Fruit fly (Drosophila melanogaster) whole organism: ENCODE measurements around the gene Ser7.
A peak's percentile ranks its signal among the peaks of the same experiment; 100 is the strongest.

ENCODE experiments used
- CG8478 ChIP-seq: fragments of >200 bp; optimal IDR thresholded peaks from 2 replicates; lab custom pipeline; 2018; ENCODE audit warnings: inconsistent platforms
- Dll ChIP-seq: fragments of >200 bp; optimal IDR thresholded peaks from 2 replicates; lab custom pipeline; 2017
- EcR ChIP-seq, 2 experiments: fragments of >200 bp; optimal IDR thresholded peaks; 2 replicates each; lab custom pipeline; 2017; ENCODE audit warnings: missing biosample characterization in 2 of 2, missing genetic modification characterization in 2 of 2, missing genetic modification reagents in 2 of 2
- pan ChIP-seq: fragments of >200 bp; optimal IDR thresholded peaks from 2 replicates; lab custom pipeline; 2017
- psq ChIP-seq: fragments of >200 bp; optimal IDR thresholded peaks from 2 replicates; lab custom pipeline; 2017
- usp ChIP-seq: fragments of >200 bp; optimal IDR thresholded peaks from 2 replicates; lab custom pipeline; 2017; ENCODE audit warnings: missing biosample characterization, missing genetic modification characterization, mixed read lengths

The Ser7 gene

DNA sequence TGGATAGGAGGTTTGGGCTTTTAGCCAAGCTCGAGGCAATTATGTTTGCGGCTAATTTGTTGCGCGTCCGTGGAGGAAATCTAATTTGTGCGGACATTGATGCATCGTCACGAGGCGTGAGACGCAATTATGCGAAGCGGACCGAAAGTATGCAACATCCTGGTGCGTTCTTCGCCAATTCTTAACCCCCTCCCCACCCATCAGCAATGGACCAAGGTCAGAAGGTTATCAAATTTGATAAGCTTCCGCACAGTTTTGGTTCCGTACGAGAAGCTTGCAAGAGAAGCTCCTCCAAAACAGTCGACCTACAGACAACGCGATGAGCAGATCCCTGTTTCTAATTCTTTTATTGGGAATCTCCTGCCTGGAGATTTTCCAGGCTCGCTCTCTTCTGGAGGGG, 13.1 kb downstream of the Ser7 start, which contains the start of gene CG1468:
Gene CG1468 (plus strand): TSS at position 298 of the 400 bp plus-strand sequence.
- TF ChIP-seq usp (GFP tag; lab: Kevin White, UChicago), result no peak
- no peak for TF ChIP-seq Dll
- TF ChIP-seq pan (lab: Kevin White, UChicago), result no peak
- TF ChIP-seq CG8478 (lab: Kevin White, UChicago), result no peak
- TF ChIP-seq psq, result no peak
- no peak for TF ChIP-seq EcR (GFP tag; optimal IDR thresholded peaks at IDR 0.05; lab: Kevin White, UChicago)

- TF ChIP-seq EcR (GFP tag; optimal IDR thresholded peaks at IDR 0.05; lab: Kevin White, UChicago), result no peak
- TF ChIP-seq pan (lab: Kevin White, UChicago), result no peak
- TF ChIP-seq CG8478 (lab: Kevin White, UChicago), result no peak
- TF ChIP-seq Dll, result no peak
- TF ChIP-seq usp (GFP tag; lab: Kevin White, UChicago), result no peak
- TF ChIP-seq psq, result no peak
Observed at dm6 chrX:9879570-9879969, 14.5 kb downstream of the Ser7 start, which contains the start of gene CG9686. Gene CG9686 (plus strand): TSS chrX:9879870.

DNA sequence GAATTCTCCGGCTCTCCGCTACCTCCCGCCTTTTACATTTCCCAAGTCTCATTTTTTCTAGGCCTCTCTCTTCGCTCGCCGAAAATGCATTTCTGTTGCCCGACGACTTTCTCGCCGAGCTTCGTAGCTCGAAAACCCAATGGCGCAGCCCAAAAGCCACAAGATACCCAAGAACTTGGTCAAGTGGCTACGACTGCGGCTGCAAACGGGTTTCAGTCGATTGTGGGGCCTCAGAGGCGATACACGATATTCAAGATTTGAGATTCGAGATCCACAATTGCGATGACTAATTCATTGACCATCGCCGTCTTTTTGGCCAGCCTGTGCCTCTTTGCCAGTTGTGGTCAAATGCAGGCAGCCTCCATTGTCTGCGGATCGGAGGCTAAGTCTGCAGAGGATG, 16.7 kb downstream of the Ser7 start, which contains the start of gene CG9689:
Gene CG9689 (plus strand): TSS at position 208 of the 400 bp plus-strand sequence.
- TF ChIP-seq CG8478 (lab: Kevin White, UChicago) (no peak), pan (lab: Kevin White, UChicago) (no peak), psq (no peak), Dll (no peak), usp (GFP tag; lab: Kevin White, UChicago) (no peak), EcR (GFP tag; optimal IDR thresholded peaks at IDR 0.05; lab: Kevin White, UChicago) (no peak)

- TF ChIP-seq EcR (GFP tag; optimal IDR thresholded peaks at IDR 0.05; lab: Kevin White, UChicago) (no peak), usp (GFP tag; lab: Kevin White, UChicago) (no peak), psq (no peak), CG8478 (lab: Kevin White, UChicago) (no peak), Dll (no peak), pan (lab: Kevin White, UChicago) (no peak)
Observed at dm6 chrX:9882900-9883299, 17.9 kb downstream of the Ser7 start.

DNA sequence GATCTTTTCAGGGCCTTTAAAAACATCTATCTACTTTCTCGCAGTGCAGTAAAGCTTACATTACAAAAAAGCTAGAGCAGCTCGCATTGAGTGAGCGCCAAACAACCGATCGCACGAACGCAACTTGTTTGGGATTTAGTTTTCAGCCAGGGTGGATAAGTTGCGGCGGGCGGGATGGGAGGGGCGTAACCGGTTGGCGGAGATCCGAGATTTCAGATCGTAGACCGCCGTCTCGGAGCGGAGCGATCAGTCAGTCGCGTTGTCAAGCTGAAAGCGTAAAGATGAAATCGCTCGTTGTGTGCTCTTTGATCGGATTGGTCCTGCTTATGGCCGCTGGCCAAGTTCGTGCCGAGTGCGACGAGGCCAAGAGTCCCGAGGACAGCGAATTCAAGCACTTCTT, 19.2 kb downstream of the Ser7 start, which contains the start of gene CG9691:
Gene CG9691 (plus strand): TSS at position 222 of the 400 bp plus-strand sequence.
- TF ChIP-seq psq (no peak), usp (GFP tag; lab: Kevin White, UChicago) (no peak), EcR (GFP tag; optimal IDR thresholded peaks at IDR 0.05; lab: Kevin White, UChicago) (no peak), Dll (no peak), CG8478 (lab: Kevin White, UChicago) (no peak), pan (lab: Kevin White, UChicago) (no peak)

DNA sequence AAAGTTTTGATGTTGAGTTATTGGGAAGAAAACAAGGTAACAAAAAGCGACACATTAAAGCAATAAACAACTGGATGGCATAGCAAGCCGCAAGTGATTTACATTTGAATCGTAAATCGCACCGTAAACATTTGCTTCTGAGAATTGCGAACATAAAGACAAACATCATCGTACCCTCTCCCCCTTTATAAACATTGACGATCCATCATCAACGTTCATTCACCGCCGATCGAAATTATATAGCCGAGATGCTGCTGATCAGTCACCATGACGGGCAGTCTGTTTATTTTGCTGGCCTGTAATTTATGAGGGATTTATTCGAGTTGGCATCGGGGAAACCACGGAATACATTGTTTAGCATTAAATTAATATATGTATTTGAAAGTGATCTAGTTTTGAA, 20.3 kb downstream of the Ser7 start:
- TF ChIP-seq usp (GFP tag; lab: Kevin White, UChicago), result no peak
- TF ChIP-seq CG8478 (lab: Kevin White, UChicago), result no peak
- no peak for TF ChIP-seq psq
- no peak for TF ChIP-seq pan (lab: Kevin White, UChicago)
- no peak for TF ChIP-seq EcR (GFP tag; optimal IDR thresholded peaks at IDR 0.05; lab: Kevin White, UChicago)
- no peak for TF ChIP-seq Dll

- TF ChIP-seq EcR (GFP tag; optimal IDR thresholded peaks at IDR 0.05; lab: Kevin White, UChicago), result no peak
Observed at dm6 chrX:9889686-9890085, 24.7 kb downstream of the Ser7 start.

DNA sequence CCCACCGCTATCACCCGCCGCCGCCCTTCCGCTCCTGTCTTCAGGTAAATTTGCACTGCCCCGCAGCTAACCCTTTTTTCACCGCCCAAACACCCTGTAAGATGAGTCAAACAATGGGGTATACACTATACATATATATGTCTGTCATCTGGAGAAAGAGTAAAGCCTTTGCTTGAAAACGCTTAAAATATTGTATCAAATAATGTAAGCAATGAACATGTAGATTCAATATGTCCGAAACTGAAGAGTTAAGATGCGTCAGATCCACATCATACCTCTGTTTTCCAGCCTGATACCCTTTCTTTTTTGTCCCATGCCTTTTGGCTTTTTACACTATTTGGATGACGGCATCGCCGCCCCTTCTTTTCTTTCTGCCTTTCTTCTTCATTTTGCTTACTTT, 27.8 kb downstream of the Ser7 start:
- TF ChIP-seq psq (no peak), pan (lab: Kevin White, UChicago) (peak; percentile 50)

DNA sequence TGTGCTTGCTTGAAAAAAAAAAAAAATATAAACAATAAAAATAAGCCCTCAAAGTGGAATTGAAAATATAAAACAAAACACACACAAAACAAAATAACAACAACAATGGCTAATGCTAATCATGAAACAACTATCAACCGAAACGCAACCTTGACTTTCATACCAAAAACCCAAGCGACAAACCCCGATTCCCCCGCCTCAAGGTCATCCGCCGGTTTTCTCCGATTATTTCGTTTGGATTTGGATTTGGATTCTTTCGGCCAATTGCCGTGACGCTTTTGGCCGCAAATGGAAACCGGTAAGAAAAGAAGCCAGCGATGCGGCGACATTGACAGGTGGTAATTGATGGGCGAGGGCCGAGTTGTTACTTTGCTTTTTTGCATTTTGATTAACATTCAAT, 32.6 kb downstream of the Ser7 start:
- no peak for TF ChIP-seq EcR (GFP tag; optimal IDR thresholded peaks at IDR 0.05; lab: Kevin White, UChicago)
- TF ChIP-seq usp (GFP tag; lab: Kevin White, UChicago), result no peak
- no peak for TF ChIP-seq psq
- TF ChIP-seq CG8478 (lab: Kevin White, UChicago), result no peak
- TF ChIP-seq Dll, result no peak

DNA sequence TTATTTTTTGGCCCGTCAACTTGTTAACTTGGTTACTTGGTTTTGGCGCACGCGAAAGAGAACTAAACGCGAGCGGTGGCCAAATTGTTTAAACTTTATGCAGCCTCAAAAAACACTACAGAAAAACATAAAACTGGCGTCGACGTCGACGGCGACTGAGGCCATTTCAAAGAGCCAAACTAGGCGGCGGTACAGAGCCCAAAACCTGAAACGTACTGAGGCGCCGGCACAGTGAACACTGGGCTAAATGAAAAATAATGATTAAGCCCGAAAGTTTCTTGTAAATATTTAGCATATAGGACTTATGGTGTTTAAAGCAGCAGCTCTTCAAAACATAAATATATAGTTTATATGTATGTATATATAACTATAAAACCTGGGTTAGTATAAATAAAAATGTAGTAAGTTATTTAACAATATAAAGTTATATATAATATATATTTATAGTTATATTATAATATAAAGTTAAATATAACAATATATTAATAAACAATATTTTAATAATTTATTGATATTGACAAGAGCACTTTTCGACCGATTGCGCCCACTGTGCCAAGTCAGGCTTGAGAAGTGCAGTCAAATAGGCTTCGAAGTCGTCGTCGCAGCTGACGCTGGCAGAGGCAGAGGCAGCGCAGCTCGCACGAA, 34.6 kb downstream of the Ser7 start, which contains the start of gene CG15249:
Gene CG15249 (minus strand): TSS at position 51 of the 645 bp plus-strand sequence.
- TF ChIP-seq Dll, result no peak
- TF ChIP-seq EcR (GFP tag; optimal IDR thresholded peaks at IDR 0.05; lab: Kevin White, UChicago), result no peak
- TF ChIP-seq pan (lab: Kevin White, UChicago), result no peak
- TF ChIP-seq psq, result no peak
- TF ChIP-seq usp (GFP tag; lab: Kevin White, UChicago), result no peak
- no peak for TF ChIP-seq CG8478 (lab: Kevin White, UChicago)

dm6 chrX:9909384-9909783, 44.4 kb downstream of the Ser7 start:
- TF ChIP-seq Dll, result no peak

DNA sequence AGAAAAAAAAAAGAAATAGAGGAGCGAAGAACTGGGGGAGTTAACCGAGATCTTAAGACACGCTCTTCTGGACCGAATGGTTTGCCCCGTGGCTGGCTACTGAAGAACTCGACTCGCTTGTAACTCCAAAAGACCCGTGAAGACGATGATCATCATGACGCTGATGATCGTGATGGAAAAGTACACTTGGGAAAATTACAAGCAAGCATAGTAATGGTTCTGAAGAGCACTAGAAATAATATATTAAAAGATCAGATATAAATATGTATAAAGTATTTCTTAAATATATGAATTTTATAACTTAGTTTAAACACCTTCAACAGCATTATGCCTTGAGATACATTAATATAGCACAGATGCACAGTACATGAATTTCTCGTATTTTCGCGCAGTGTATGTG, 46.0 kb downstream of the Ser7 start, which contains the start of gene CG1986:
Gene CG1986 (minus strand): TSS at position 101 of the 400 bp plus-strand sequence.
- TF ChIP-seq CG8478 (lab: Kevin White, UChicago) (no peak), psq (no peak), EcR (GFP tag; optimal IDR thresholded peaks at IDR 0.05; lab: Kevin White, UChicago) (no peak), Dll (no peak), usp (GFP tag; lab: Kevin White, UChicago) (no peak), pan (lab: Kevin White, UChicago) (no peak)

- TF ChIP-seq EcR (GFP tag; optimal IDR thresholded peaks at IDR 0.05; lab: Kevin White, UChicago), result no peak
- TF ChIP-seq CG8478 (lab: Kevin White, UChicago), result no peak
- TF ChIP-seq psq, result no peak
- TF ChIP-seq Dll, result no peak
- no peak for TF ChIP-seq pan (lab: Kevin White, UChicago)
- TF ChIP-seq usp (GFP tag; lab: Kevin White, UChicago), result no peak
Observed at dm6 chrX:9911751-9912150, 46.7 kb downstream of the Ser7 start.
